Worm (Caenorhabditis elegans): ENCODE measurements around the gene math-6.
A peak's percentile ranks its signal among the peaks of the same experiment; 100 is the strongest.

Gene math-6

DNA sequence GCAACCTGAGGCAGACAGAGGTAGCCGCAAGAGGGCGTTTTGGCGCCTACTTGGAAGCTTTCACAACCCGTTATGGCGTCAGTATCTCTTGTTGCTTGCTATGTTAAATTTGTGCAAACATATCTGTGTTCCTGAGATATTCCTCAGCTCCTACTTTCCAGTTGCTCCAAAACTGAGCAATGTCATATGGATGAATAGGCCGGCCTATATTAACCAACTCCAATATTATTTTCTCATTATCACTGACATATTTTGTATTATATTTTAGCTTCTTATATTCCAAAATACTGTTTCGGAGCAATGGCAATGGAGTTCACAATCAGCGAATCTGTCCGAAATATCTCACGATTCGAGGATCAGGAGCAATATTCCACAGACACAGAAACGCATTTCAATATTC lies 8.9 kb downstream of the math-6 start, which contains the start of gene math-13:
math-13 (plus strand) TSS at position 301 of the 400 bp plus-strand sequence.
- TF ChIP-seq mbf-1 (tag; optimal IDR thresholded peaks at IDR 0.05) = no peak
- no peak for TF ChIP-seq nhr-10 (tag; optimal IDR thresholded peaks at IDR 0.05)
- TF ChIP-seq ceh-16 (tag; optimal IDR thresholded peaks at IDR 0.05) = no peak
- no peak for TF ChIP-seq nhr-6 (tag; optimal IDR thresholded peaks at IDR 0.05)
- no peak for TF ChIP-seq nhr-129 (tag; optimal IDR thresholded peaks at IDR 0.05)
- no peak for TF ChIP-seq sma-9 (GFP tag; optimal IDR thresholded peaks at IDR 0.05)
- no peak for TF ChIP-seq sma-9 (tag; optimal IDR thresholded peaks at IDR 0.05)
- no peak for TF ChIP-seq nhr-25 (tag; optimal IDR thresholded peaks at IDR 0.05)
- TF ChIP-seq lsy-2 (tag; optimal IDR thresholded peaks at IDR 0.05) = no peak
- no peak for TF ChIP-seq crh-2 (tag; optimal IDR thresholded peaks at IDR 0.05)
- no peak for TF ChIP-seq ceh-82 (tag; optimal IDR thresholded peaks at IDR 0.05)
- no peak for TF ChIP-seq nhr-12 (tag; optimal IDR thresholded peaks at IDR 0.05)
- TF ChIP-seq nhr-11 (tag; optimal IDR thresholded peaks at IDR 0.05) = no peak
- TF ChIP-seq snpc-4 (tag; optimal IDR thresholded peaks at IDR 0.05) = no peak
- TF ChIP-seq dmd-4 (tag; optimal IDR thresholded peaks at IDR 0.05) = no peak
- TF ChIP-seq ZK546.5 (tag; optimal IDR thresholded peaks at IDR 0.05) = no peak
- TF ChIP-seq skn-1 (tag; optimal IDR thresholded peaks at IDR 0.05) = no peak
- TF ChIP-seq C34F6.9 (tag; optimal IDR thresholded peaks at IDR 0.05) = no peak
- TF ChIP-seq gmeb-1 (tag; optimal IDR thresholded peaks at IDR 0.05) = no peak
- no peak for TF ChIP-seq fos-1 (tag; optimal IDR thresholded peaks at IDR 0.05)

DNA sequence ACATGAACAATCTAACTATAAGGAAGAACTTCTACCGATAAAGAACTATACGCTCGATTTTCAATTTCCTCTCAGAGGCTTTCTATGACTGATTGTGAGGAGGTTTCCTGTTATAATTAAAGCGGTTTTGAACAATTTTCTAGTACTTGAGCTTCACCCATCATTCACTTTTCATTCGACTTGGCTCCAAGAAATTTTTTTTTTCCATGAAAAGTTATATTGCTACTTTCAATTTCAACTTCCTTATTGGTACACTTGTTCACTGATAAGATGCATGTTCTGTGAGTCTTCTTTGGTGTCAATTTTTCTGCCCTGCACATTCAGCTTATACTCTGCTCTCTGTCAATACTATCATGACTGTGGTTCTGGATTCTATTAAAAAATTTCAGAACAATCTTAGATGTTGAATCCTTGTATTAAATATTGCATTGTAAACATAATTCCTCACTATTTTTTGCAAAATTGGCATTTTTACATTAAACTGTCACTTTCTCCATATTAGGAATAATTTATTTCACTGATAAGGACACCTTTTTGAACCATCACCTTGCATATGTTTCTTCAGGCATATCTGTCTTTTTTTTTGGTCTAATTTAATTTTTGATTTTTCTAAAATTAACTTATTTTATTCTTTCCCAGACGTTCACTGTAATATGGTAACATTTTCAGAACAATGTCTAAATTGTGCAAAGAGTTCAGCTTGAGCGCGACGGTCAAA lies 13.5 kb downstream of the math-6 start, which contains the start of gene math-10:
math-10 (plus strand) TSS at position 668 of the 718 bp plus-strand sequence.
- TF ChIP-seq crh-2 (tag; optimal IDR thresholded peaks at IDR 0.05) (peak; percentile 7), elt-1 (tag; optimal IDR thresholded peaks at IDR 0.05) (no peak), nhr-77 (tag; optimal IDR thresholded peaks at IDR 0.05) (no peak), fos-1 (tag; optimal IDR thresholded peaks at IDR 0.05) (peak; percentile 24)

DNA sequence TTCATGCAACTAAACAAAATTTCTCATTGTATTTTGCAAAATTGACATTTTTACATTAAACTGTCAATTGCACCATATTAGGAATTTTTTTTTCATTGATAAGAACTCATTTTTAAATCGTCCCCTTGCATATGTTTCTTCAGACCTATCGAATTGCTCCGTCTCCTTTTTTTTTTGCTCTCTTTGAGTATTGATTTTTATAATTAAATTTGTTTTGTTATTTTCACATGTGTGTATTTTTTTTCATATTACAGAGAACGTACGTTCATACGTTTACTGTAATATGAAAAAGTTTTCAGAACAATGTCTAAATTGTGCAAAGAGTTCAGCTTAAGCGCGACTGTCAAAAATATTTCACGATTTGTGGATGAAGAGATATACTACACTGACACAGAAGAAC lies 15.4 kb downstream of the math-6 start, which contains the start of gene math-14:
math-14 (plus strand) TSS at position 301 of the 400 bp plus-strand sequence.
- TF ChIP-seq ztf-4 (tag; optimal IDR thresholded peaks at IDR 0.05) (no peak), nhr-12 (tag; optimal IDR thresholded peaks at IDR 0.05) (no peak)

DNA sequence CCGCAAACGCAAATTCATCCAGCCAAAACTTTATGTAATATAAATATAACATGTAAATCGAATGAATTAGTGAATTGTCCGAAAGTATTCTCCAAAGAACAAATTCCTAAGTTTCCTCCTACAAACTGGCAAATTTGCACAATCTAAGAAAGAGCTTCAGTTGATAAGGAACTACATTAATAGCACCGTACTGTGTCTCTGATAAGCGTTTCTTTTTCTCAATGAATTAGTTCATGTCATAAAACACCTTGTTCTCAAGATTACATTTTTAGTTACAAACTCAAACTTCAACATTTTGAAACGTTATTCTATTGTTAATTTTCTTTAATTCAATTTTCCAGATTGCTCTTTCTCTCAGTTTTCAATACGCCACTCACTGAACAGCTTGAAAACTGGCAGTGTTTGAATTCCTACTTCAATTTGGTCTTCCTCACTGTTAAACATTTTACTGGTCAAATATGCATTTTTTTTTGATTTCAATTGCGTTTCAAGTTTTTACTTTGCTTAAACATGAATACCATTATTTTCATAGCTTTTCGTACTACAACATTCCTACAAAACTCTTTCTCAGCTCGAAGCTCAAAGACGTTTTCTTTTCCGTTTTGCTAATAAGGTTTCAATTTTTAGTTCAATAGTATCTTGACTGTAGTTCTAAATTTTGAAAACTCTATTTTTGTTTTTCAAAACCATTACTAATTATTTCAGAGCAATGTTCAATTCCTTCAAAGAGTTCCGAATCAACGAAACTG lies 18.7 kb downstream of the math-6 start, which contains the start of gene math-15:
math-15 (plus strand) TSS at position 699 of the 749 bp plus-strand sequence.
- no peak for TF ChIP-seq lin-11 (tag; optimal IDR thresholded peaks at IDR 0.05)
- TF ChIP-seq aly-2 (tag; optimal IDR thresholded peaks at IDR 0.05) = no peak
- peak; percentile 50 for TF ChIP-seq fos-1 (tag; optimal IDR thresholded peaks at IDR 0.05)

DNA sequence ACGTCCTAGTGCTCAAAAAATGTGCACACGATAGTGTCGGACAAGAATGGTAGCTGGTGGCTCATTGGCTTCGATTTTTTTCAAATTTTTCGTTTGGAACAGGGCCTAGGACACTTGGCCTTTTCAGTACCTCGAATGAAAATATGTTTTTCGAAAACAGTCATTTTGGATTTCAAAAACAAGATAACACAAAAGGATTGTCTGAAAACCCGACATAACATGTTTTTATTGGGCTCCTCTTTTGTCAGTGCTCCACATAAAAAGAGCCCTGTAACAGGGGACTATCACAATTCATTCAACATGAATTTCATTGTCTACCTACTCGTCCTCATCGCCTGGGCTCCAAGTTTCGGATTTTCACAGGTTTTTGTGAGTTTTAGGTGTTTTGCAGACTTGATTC lies 20.3 kb downstream of the math-6 start, which contains the start of gene C16C4.17:
C16C4.17 (plus strand) TSS at position 301 of the 400 bp plus-strand sequence.
- TF ChIP-seq gmeb-1 (tag; optimal IDR thresholded peaks at IDR 0.05) (no peak), nhr-129 (tag; optimal IDR thresholded peaks at IDR 0.05) (no peak), blmp-1 (tag; optimal IDR thresholded peaks at IDR 0.05; ENCODE audit: insufficient read depth) (no peak), lin-11 (tag; optimal IDR thresholded peaks at IDR 0.05) (no peak), fos-1 (tag; optimal IDR thresholded peaks at IDR 0.05) (no peak), ceh-16 (tag; optimal IDR thresholded peaks at IDR 0.05) (no peak), dmd-4 (tag; optimal IDR thresholded peaks at IDR 0.05) (no peak), ztf-4 (tag; optimal IDR thresholded peaks at IDR 0.05) (no peak), ZK546.5 (tag; optimal IDR thresholded peaks at IDR 0.05) (no peak), unc-62 (GFP tag; optimal IDR thresholded peaks at IDR 0.05) (no peak), aly-2 (tag; optimal IDR thresholded peaks at IDR 0.05) (no peak), nhr-6 (tag; optimal IDR thresholded peaks at IDR 0.05) (no peak), unc-55 (GFP tag; optimal IDR thresholded peaks at IDR 0.05) (no peak), R02D3.7 (tag; optimal IDR thresholded peaks at IDR 0.05) (no peak), unc-39 (tag; optimal IDR thresholded peaks at IDR 0.05) (no peak), sem-4 (tag; optimal IDR thresholded peaks at IDR 0.05) (no peak), elt-3 (tag; optimal IDR thresholded peaks at IDR 0.05) (no peak), lin-13 (GFP tag; optimal IDR thresholded peaks at IDR 0.05) (no peak)
